Worm (Caenorhabditis elegans) whole organism, L2 larva: Measurements from ENCODE around the gene nspd-9.

Source experiments
- ama-1 ChIP-seq: fragments of 150-350 bp; optimal IDR thresholded peaks from 2 replicates; lab custom pipeline; 2018; ENCODE audit warnings: inconsistent platforms
- egl-27 ChIP-seq: sonication (generic microtip); optimal IDR thresholded peaks from 3 replicates; lab custom pipeline; 2017; ENCODE audit warnings: missing biosample characterization, missing genetic modification reagents, missing genetic modification characterization
- nhr-23 ChIP-seq: fragments of 150-350 bp; optimal IDR thresholded peaks from 2 replicates; lab custom pipeline; 2014; ENCODE audit warnings: missing biosample characterization, missing genetic modification reagents, missing genetic modification characterization
- nhr-25 ChIP-seq: fragments of 150-350 bp; sonication (generic microtip); optimal IDR thresholded peaks from 3 replicates; lab custom pipeline; 2014; ENCODE audit warnings: missing biosample characterization, missing genetic modification characterization
- nhr-77 ChIP-seq: fragments of 150-350 bp; optimal IDR thresholded peaks from 2 replicates; lab custom pipeline; 2014; ENCODE audit warnings: missing biosample characterization, missing genetic modification characterization
- peb-1 ChIP-seq: fragments of 150-350 bp; optimal IDR thresholded peaks from 2 replicates; lab custom pipeline; 2014; ENCODE audit warnings: missing biosample characterization, missing genetic modification characterization

DNA sequence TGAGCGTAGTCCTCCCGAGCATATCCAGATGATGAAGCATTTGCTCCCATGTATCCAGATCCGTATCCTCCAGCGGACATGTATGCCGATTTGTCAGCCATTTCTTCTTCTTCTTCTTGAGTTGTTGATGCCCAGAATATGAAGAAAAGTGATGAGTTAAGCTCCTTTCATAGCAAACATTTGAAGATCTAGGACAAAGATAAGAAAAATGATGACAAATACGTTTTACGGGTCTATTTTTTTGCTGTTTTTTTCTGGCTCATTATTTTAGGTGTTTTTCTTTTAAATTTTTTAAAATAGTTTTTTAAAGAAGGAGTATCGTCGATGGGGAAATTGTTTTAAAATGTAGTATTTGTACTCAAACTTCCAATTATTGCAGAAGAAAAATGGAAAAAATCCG, at the start of gene nspd-9:
- no peak for TF ChIP-seq nhr-23 (tag; lab: Kevin White, UChicago)
- TF ChIP-seq nhr-25 = no peak
- no peak for TF ChIP-seq peb-1 (tag; lab: Kevin White, UChicago)
- no peak for TF ChIP-seq ama-1 (lab: Kevin White, UChicago)
- TF ChIP-seq egl-27 = no peak
- no peak for TF ChIP-seq nhr-77 (tag; lab: Kevin White, UChicago)
